Worm (Caenorhabditis elegans) whole organism, young adult: ENCODE results near the gene sri-1.

Experiments
- B0336.3 ChIP-seq: fragments of 200-800 bp; sonication (Bioruptor generic); IDR thresholded peaks from 2 replicates; pipeline ENCODE4 v1.3.6; 2022; ENCODE audit warnings: missing genetic modification characterization, missing compliant biosample characterization
- F52B5.7 ChIP-seq: sonication (generic microtip); optimal IDR thresholded peaks from 2 replicates; lab custom pipeline; 2016; ENCODE audit warnings: mild to moderate bottlenecking, missing genetic modification characterization, missing compliant biosample characterization
- ZK185.1 ChIP-seq: sonication (generic microtip); optimal IDR thresholded peaks from 2 replicates; lab custom pipeline; 2016; ENCODE audit warnings: mild to moderate bottlenecking, missing genetic modification characterization, missing compliant biosample characterization; ENCODE audit not compliant: poor library complexity, severe bottlenecking
- ama-1 ChIP-seq, 3 experiments: fragments of 150-350 bp in 1 of 3; sonication (generic microtip) in 2 of 3; optimal IDR thresholded peaks; 2 replicates each; lab custom pipeline; 2014 to 2018; ENCODE audit warnings: missing biosample characterization in 2 of 3, missing genetic modification characterization in 2 of 3, missing genetic modification reagents in 2 of 3
- attf-3 ChIP-seq: fragments of 200-800 bp; sonication (Bioruptor generic); conservative IDR thresholded peaks from 2 replicates; pipeline ENCODE4 v1.3.6; 2022; ENCODE audit warnings: missing genetic modification reagents, missing genetic modification characterization, missing compliant biosample characterization
- bed-1 ChIP-seq: fragments of 200-800 bp; sonication (Bioruptor generic); IDR thresholded peaks from 2 replicates; pipeline ENCODE4 v1.3.6; 2022; ENCODE audit warnings: missing genetic modification reagents, missing genetic modification characterization, missing compliant biosample characterization
- ccch-3 ChIP-seq: fragments of 200-800 bp; sonication (Bioruptor generic); optimal IDR thresholded peaks from 2 replicates; lab custom pipeline; 2018; ENCODE audit warnings: mild to moderate bottlenecking, missing genetic modification characterization, missing compliant biosample characterization
- ceh-100 ChIP-seq: fragments of 200-800 bp; sonication (Bioruptor generic); IDR thresholded peaks from 2 replicates; pipeline ENCODE4 v1.3.6; 2022; ENCODE audit warnings: missing genetic modification reagents, missing genetic modification characterization, missing compliant biosample characterization
- chd-7 ChIP-seq: sonication (generic microtip); optimal IDR thresholded peaks from 2 replicates; lab custom pipeline; 2016; ENCODE audit warnings: mild to moderate bottlenecking, missing genetic modification characterization, moderate library complexity, missing compliant biosample characterization
- dpff-1 ChIP-seq: sonication (generic microtip); optimal IDR thresholded peaks from 2 replicates; lab custom pipeline; 2017; ENCODE audit warnings: mild to moderate bottlenecking, missing genetic modification characterization, missing compliant biosample characterization
- efl-1 ChIP-seq: fragments of 150-350 bp; optimal IDR thresholded peaks from 2 replicates; lab custom pipeline; 2014; ENCODE audit warnings: missing biosample characterization, missing genetic modification reagents, missing genetic modification characterization
- egl-18 ChIP-seq: fragments of 200-800 bp; sonication (Bioruptor generic); IDR thresholded peaks from 2 replicates; pipeline ENCODE4 v1.3.6; 2022; ENCODE audit warnings: missing genetic modification reagents, missing genetic modification characterization, missing compliant biosample characterization
- gei-17 ChIP-seq: fragments of 200-800 bp; sonication (Bioruptor generic); optimal IDR thresholded peaks from 2 replicates; lab custom pipeline; 2018; ENCODE audit warnings: mild to moderate bottlenecking, missing genetic modification characterization, missing compliant biosample characterization
- hrde-1 ChIP-seq: sonication (generic microtip); optimal IDR thresholded peaks from 2 replicates; lab custom pipeline; 2016; ENCODE audit warnings: missing genetic modification characterization, mild to moderate bottlenecking, missing compliant biosample characterization, moderate library complexity, missing genotype, missing genetic modification reagents, borderline replicate concordance
- hsf-1 ChIP-seq: fragments of 200-800 bp; sonication (Bioruptor generic); IDR thresholded peaks from 2 replicates; pipeline ENCODE4 v1.3.6; 2022; ENCODE audit warnings: missing genetic modification reagents, missing genetic modification characterization, missing compliant biosample characterization
- let-607 ChIP-seq, 2 experiments: fragments of 200-800 bp in 1 of 2; sonication (Bioruptor generic) in 1 of 2; sonication (generic microtip) in 1 of 2; optimal IDR thresholded peaks; 2 replicates each; lab custom pipeline; 2016 to 2018; ENCODE audit warnings: mild to moderate bottlenecking in 2 of 2, missing compliant biosample characterization in 2 of 2, missing genetic modification characterization in 2 of 2, moderate library complexity in 2 of 2, missing genotype in 1 of 2
- lin-35 ChIP-seq, 3 experiments: fragments of 150-350 bp in 2 of 3; sonication (generic microtip) in 1 of 3; optimal IDR thresholded peaks; 2 replicates each; lab custom pipeline; 2014 to 2018; ENCODE audit warnings: missing biosample characterization in 3 of 3, missing genetic modification characterization in 3 of 3, missing genetic modification reagents in 3 of 3
- lin-40 ChIP-seq: sonication (generic microtip); optimal IDR thresholded peaks from 2 replicates; lab custom pipeline; 2016; ENCODE audit warnings: missing genetic modification characterization, mild to moderate bottlenecking, missing compliant biosample characterization, missing genotype, missing genetic modification reagents
- lsy-27 ChIP-seq: sonication (generic microtip); optimal IDR thresholded peaks from 2 replicates; lab custom pipeline; 2017; ENCODE audit warnings: missing genetic modification characterization, mild to moderate bottlenecking, missing compliant biosample characterization, antibody characterized with exemption, missing genotype, borderline replicate concordance; ENCODE audit not compliant: insufficient read depth
- madf-6 ChIP-seq: fragments of 200-800 bp; sonication (Bioruptor generic); IDR thresholded peaks from 2 replicates; pipeline ENCODE4 v1.3.6; 2022; ENCODE audit warnings: missing genetic modification reagents, missing genetic modification characterization, missing compliant biosample characterization
- nfya-1 ChIP-seq: sonication (generic microtip); optimal IDR thresholded peaks from 2 replicates; lab custom pipeline; 2017; ENCODE audit warnings: antibody characterized with exemption, missing compliant biosample characterization, missing genetic modification characterization, borderline replicate concordance; ENCODE audit not compliant: insufficient read depth
- nhr-80 ChIP-seq: sonication (generic microtip); optimal IDR thresholded peaks from 2 replicates; lab custom pipeline; 2016; ENCODE audit warnings: missing genetic modification characterization, missing compliant biosample characterization
- repo-1 ChIP-seq: sonication (generic microtip); optimal IDR thresholded peaks from 2 replicates; lab custom pipeline; 2017; ENCODE audit warnings: mild to moderate bottlenecking, missing genetic modification characterization, missing compliant biosample characterization
- sea-2 ChIP-seq: fragments of 200-800 bp; sonication (Bioruptor generic); IDR thresholded peaks from 2 replicates; pipeline ENCODE4 v1.3.6; 2022; ENCODE audit warnings: missing genetic modification characterization, missing compliant biosample characterization
- snpc-1.3 ChIP-seq: sonication (generic microtip); optimal IDR thresholded peaks from 2 replicates; lab custom pipeline; 2017; ENCODE audit warnings: missing genetic modification characterization, mild to moderate bottlenecking, missing compliant biosample characterization, antibody characterized with exemption, moderate library complexity, missing genotype, missing genetic modification reagents; ENCODE audit not compliant: insufficient read depth
- snpc-3.4 ChIP-seq: sonication (generic microtip); optimal IDR thresholded peaks from 2 replicates; lab custom pipeline; 2017; ENCODE audit warnings: missing genetic modification characterization, mild to moderate bottlenecking, missing compliant biosample characterization, antibody characterized with exemption, moderate library complexity, missing genotype, missing genetic modification reagents
- somi-1 ChIP-seq: fragments of 200-800 bp; sonication (Bioruptor generic); optimal IDR thresholded peaks from 2 replicates; lab custom pipeline; 2018; ENCODE audit warnings: mild to moderate bottlenecking, missing genetic modification characterization, missing compliant biosample characterization
- tbp1 ChIP-seq: fragments of 200-800 bp; sonication (Bioruptor generic); optimal IDR thresholded peaks from 2 replicates; lab custom pipeline; 2018; ENCODE audit warnings: mild to moderate bottlenecking, missing genetic modification characterization, missing compliant biosample characterization
- tbx-9 ChIP-seq: sonication (generic microtip); optimal IDR thresholded peaks from 2 replicates; lab custom pipeline; 2016; ENCODE audit warnings: borderline replicate concordance, missing genetic modification characterization, inconsistent platforms, missing compliant biosample characterization
- tlf-1 ChIP-seq: fragments of 200-800 bp; sonication (Bioruptor generic); optimal IDR thresholded peaks from 2 replicates; lab custom pipeline; 2018; ENCODE audit warnings: mild to moderate bottlenecking, missing genetic modification characterization, missing compliant biosample characterization
- zfh-2 ChIP-seq: fragments of 200-800 bp; sonication (Bioruptor generic); conservative IDR thresholded peaks from 2 replicates; pipeline ENCODE4 v1.3.6; 2022; ENCODE audit warnings: missing genetic modification reagents, missing genetic modification characterization, missing compliant biosample characterization
- ztf-18 ChIP-seq: sonication (generic microtip); optimal IDR thresholded peaks from 2 replicates; lab custom pipeline; 2016; ENCODE audit warnings: missing genotype, mild to moderate bottlenecking, missing genetic modification characterization, missing compliant biosample characterization
- ztf-26 ChIP-seq: sonication (generic microtip); optimal IDR thresholded peaks from 2 replicates; lab custom pipeline; 2017; ENCODE audit warnings: missing genetic modification characterization, missing compliant biosample characterization
- ztf-28 ChIP-seq: fragments of 200-800 bp; sonication (Bioruptor generic); IDR thresholded peaks from 2 replicates; pipeline ENCODE4 v1.3.6; 2022; ENCODE audit warnings: missing genetic modification reagents, missing genetic modification characterization, missing compliant biosample characterization

sri-1 gene

ce11 chrV:15921102-15921501 is 46.3 kb downstream of the sri-1 start, which contains the start of gene cdr-1:
Gene cdr-1, plus strand, starts transcription at chrV:15921309.
- no peak for TF ChIP-seq egl-18 (GFP tag; lab: Robert Waterston, UW)
- TF ChIP-seq lin-40, result no peak
- TF ChIP-seq efl-1 (GFP tag; lab: Kevin White, UChicago), result no peak

- TF ChIP-seq ama-1 (optimal IDR thresholded peaks at IDR 0.05; lab: Kevin White, UChicago) (no peak), ama-1 (GFP tag; optimal IDR thresholded peaks at IDR 0.05; lab: Kevin White, UChicago) (no peak), zfh-2 (GFP tag; lab: Robert Waterston, UW) (no peak), gei-17 (no peak), sea-2 (no peak), hsf-1 (GFP tag; lab: Robert Waterston, UW) (no peak), lin-35 (GFP tag; optimal IDR thresholded peaks at IDR 0.05; lab: Kevin White, UChicago) (no peak), ceh-100 (GFP tag; lab: Robert Waterston, UW) (no peak), tbx-9 (tag; lab: Kevin White, UChicago) (no peak), bed-1 (GFP tag; lab: Robert Waterston, UW) (no peak), nhr-80 (no peak), ccch-3 (GFP tag; lab: Kevin White, UChicago) (no peak), ztf-18 (no peak), tbp1 (no peak), chd-7 (tag; lab: Kevin White, UChicago) (no peak), snpc-1.3 (tag; lab: Kevin White, UChicago) (no peak), ztf-28 (GFP tag; lab: Robert Waterston, UW) (no peak), ztf-26 (tag; lab: Kevin White, UChicago) (no peak), tlf-1 (GFP tag; lab: Kevin White, UChicago) (no peak)
- TF ChIP-seq, all 124 proteins: peak for 0
These were observed 47.2 kb downstream of the sri-1 start, which contains the start of gene F35E8.10 for ce11 chrV:15920273-15920672. Gene F35E8.10, minus strand, starts transcription at chrV:15920373.

ce11 chrV:15917458-15917857 is 50.0 kb downstream of the sri-1 start, which contains the start of gene F35E8.9:
Gene F35E8.9, minus strand, starts transcription at chrV:15917558.
- TF ChIP-seq dpff-1 (tag; lab: Kevin White, UChicago) (no peak), somi-1 (GFP tag; lab: Kevin White, UChicago) (no peak), attf-3 (GFP tag; lab: Robert Waterston, UW) (no peak), lsy-27 (tag; lab: Kevin White, UChicago) (no peak), snpc-3.4 (no peak), ztf-28 (GFP tag; lab: Robert Waterston, UW) (no peak), ztf-26 (tag; lab: Kevin White, UChicago) (no peak), F52B5.7 (tag; lab: Kevin White, UChicago) (no peak), ZK185.1 (tag; lab: Kevin White, UChicago) (no peak), gei-17 (no peak), madf-6 (GFP tag; lab: Robert Waterston, UW) (no peak), hrde-1 (tag; lab: Kevin White, UChicago) (no peak), let-607 (tag; optimal IDR thresholded peaks at IDR 0.05; lab: Kevin White, UChicago) (no peak), repo-1 (tag; lab: Kevin White, UChicago) (no peak), B0336.3 (GFP tag; lab: Robert Waterston, UW) (no peak), nfya-1 (tag; lab: Kevin White, UChicago) (no peak)
